Fruit fly (Drosophila melanogaster): Measurements from ENCODE around the gene CG2694.

The CG2694 gene

DNA sequence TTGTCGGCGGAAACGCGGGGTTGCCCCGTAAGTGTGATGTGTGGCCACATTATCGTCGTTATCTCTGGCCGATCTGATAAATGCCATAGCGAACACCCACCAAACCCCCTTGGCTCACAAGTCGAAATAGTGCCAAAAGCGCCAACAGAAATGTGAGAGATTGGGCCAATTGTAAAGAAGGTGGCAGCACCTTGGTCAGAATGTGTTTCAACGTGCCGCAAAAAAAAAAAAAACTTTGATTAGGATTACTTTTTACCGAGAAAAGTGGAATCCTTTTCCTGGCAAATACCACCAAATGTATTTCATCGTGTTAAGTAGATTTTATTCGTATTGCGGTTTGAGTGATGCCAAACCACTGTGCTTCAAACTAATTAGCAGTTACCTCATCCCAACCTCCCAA is 29.1 kb downstream of the CG2694 start:
- TF ChIP-seq Hr38 (GFP tag; optimal IDR thresholded peaks at IDR 0.05) (no peak), CG4318 (GFP tag; optimal IDR thresholded peaks at IDR 0.05) (no peak), Met (GFP tag; optimal IDR thresholded peaks at IDR 0.05) (peak; percentile 34), Hr4 (GFP tag; optimal IDR thresholded peaks at IDR 0.05) (peak; percentile 50), esn (GFP tag; optimal IDR thresholded peaks at IDR 0.05) (peak; percentile 54), CG6163 (GFP tag; IDR thresholded peaks at IDR 0.05) (peak; percentile 66), fd59A (GFP tag; optimal IDR thresholded peaks at IDR 0.05) (no peak), Smox (GFP tag; optimal IDR thresholded peaks at IDR 0.05) (peak; percentile 5), eg (GFP tag; IDR thresholded peaks at IDR 0.05) (peak; percentile 81), CG11294 (GFP tag; IDR thresholded peaks at IDR 0.05) (peak; percentile 55), CG11902 (GFP tag; optimal IDR thresholded peaks at IDR 0.05) (no peak), achi (GFP tag; optimal IDR thresholded peaks at IDR 0.05) (peak; percentile 35), CG10669 (GFP tag; optimal IDR thresholded peaks at IDR 0.05) (no peak), salr (GFP tag; optimal IDR thresholded peaks at IDR 0.05) (no peak), CG8119 (GFP tag; IDR thresholded peaks at IDR 0.05) (peak; percentile 23; the same call in 1 of the 3 replicates), Hr39 (GFP tag; optimal IDR thresholded peaks at IDR 0.05) (peak; percentile 61), CG31627 (GFP tag; optimal IDR thresholded peaks at IDR 0.05) (peak; percentile 51), svp (GFP tag) (no peak), spab (GFP tag; optimal IDR thresholded peaks at IDR 0.05) (no peak), net (GFP tag; optimal IDR thresholded peaks at IDR 0.05) (peak; percentile 28), CG3032 (tag; optimal IDR thresholded peaks at IDR 0.05) (no peak), Sox15 (GFP tag; optimal IDR thresholded peaks at IDR 0.05) (peak; percentile 12), CG15336 (GFP tag; IDR thresholded peaks at IDR 0.05) (no peak), Sox102F (GFP tag; optimal IDR thresholded peaks at IDR 0.05) (peak; percentile 24), cyc (GFP tag; optimal IDR thresholded peaks at IDR 0.05) (peak; percentile 26), CG8632 (GFP tag; optimal IDR thresholded peaks at IDR 0.05) (no peak), ss (GFP tag; optimal IDR thresholded peaks at IDR 0.05) (no peak), Sox14 (GFP tag; optimal IDR thresholded peaks at IDR 0.05) (peak; percentile 24), fkh (GFP tag; optimal IDR thresholded peaks at IDR 0.05) (no peak), acj6 (GFP tag; optimal IDR thresholded peaks at IDR 0.05) (peak; percentile 43), lz (GFP tag; optimal IDR thresholded peaks at IDR 0.05) (peak; percentile 45), Lpt (GFP tag; optimal IDR thresholded peaks at IDR 0.05) (no peak), OdsH (GFP tag; optimal IDR thresholded peaks at IDR 0.05) (peak; percentile 37), CG7368 (GFP tag; optimal IDR thresholded peaks at IDR 0.05) (no peak), CG9139 (GFP tag; optimal IDR thresholded peaks at IDR 0.05) (no peak), vri (GFP tag; optimal IDR thresholded peaks at IDR 0.05) (peak; percentile 29), CG32006 (GFP tag; optimal IDR thresholded peaks at IDR 0.05) (peak; percentile 48), CG6792 (GFP tag; optimal IDR thresholded peaks at IDR 0.05) (peak; percentile 6), pdm3 (GFP tag; optimal IDR thresholded peaks at IDR 0.05) (peak; percentile 46), Ets96B (tag; optimal IDR thresholded peaks at IDR 0.05) (no peak), Gug (GFP tag; IDR thresholded peaks at IDR 0.05) (peak; percentile 42), Eip75B (GFP tag; optimal IDR thresholded peaks at IDR 0.05) (no peak), CG34406 (GFP tag; optimal IDR thresholded peaks at IDR 0.05) (peak; percentile 28), CG1621 (tag; optimal IDR thresholded peaks at IDR 0.05) (no peak), CG6808 (GFP tag; optimal IDR thresholded peaks at IDR 0.05) (no peak), Eip93F (GFP tag; optimal IDR thresholded peaks at IDR 0.05) (no peak), CG6854 (GFP tag; optimal IDR thresholded peaks at IDR 0.05) (no peak), fd85E (GFP tag; optimal IDR thresholded peaks at IDR 0.05) (no peak), CG3919 (GFP tag; optimal IDR thresholded peaks at IDR 0.05) (peak; percentile 16), dsx (GFP tag; optimal IDR thresholded peaks at IDR 0.05; ENCODE audit: poor library complexity, severe bottlenecking) (no peak), CG10631 (GFP tag; optimal IDR thresholded peaks at IDR 0.05) (no peak), CG16779 (tag; optimal IDR thresholded peaks at IDR 0.05) (no peak), dac (GFP tag; optimal IDR thresholded peaks at IDR 0.05) (no peak)
